Worm (Caenorhabditis elegans) whole organism, L3 larva: ENCODE data around the gene C01B9.4.

Source experiments
- ama-1 ChIP-seq: fragments of 150-350 bp; optimal IDR thresholded peaks from 2 replicates; lab custom pipeline; 2018
- ceh-82 ChIP-seq: fragments of 150-350 bp; optimal IDR thresholded peaks from 2 replicates; lab custom pipeline; 2014; ENCODE audit warnings: missing biosample characterization, missing genetic modification characterization
- elt-1 ChIP-seq: fragments of 150-350 bp; optimal IDR thresholded peaks from 2 replicates; lab custom pipeline; 2014; ENCODE audit warnings: missing biosample characterization, missing genetic modification characterization
- lin-15B ChIP-seq: fragments of 150-350 bp; optimal IDR thresholded peaks from 2 replicates; lab custom pipeline; 2014; ENCODE audit warnings: missing biosample characterization, missing genetic modification characterization
- nfya-1 ChIP-seq: sonication (generic microtip); optimal IDR thresholded peaks from 2 replicates; lab custom pipeline; 2017; ENCODE audit warnings: missing genetic modification characterization, mild to moderate bottlenecking, missing compliant biosample characterization, antibody characterized with exemption, moderate library complexity; ENCODE audit not compliant: insufficient read depth
- nhr-12 ChIP-seq: fragments of 150-350 bp; optimal IDR thresholded peaks from 2 replicates; lab custom pipeline; 2014; ENCODE audit warnings: missing biosample characterization, missing genetic modification characterization
- nhr-237 ChIP-seq: fragments of 150-350 bp; optimal IDR thresholded peaks from 2 replicates; lab custom pipeline; 2014; ENCODE audit warnings: missing biosample characterization, missing genetic modification characterization
- nhr-76 ChIP-seq: fragments of 150-350 bp; sonication (generic microtip); optimal IDR thresholded peaks from 5 replicates; lab custom pipeline; 2014; ENCODE audit warnings: missing biosample characterization, missing genetic modification characterization
- pqm-1 ChIP-seq: fragments of 150-350 bp; optimal IDR thresholded peaks from 2 replicates; lab custom pipeline; 2017; ENCODE audit warnings: missing biosample characterization, missing genetic modification characterization, inconsistent platforms
- unc-39 ChIP-seq: sonication (generic microtip); optimal IDR thresholded peaks from 4 replicates; lab custom pipeline; 2017; ENCODE audit warnings: missing biosample characterization, missing genetic modification characterization
- unc-62 ChIP-seq: fragments of 150-350 bp; sonication (generic microtip); optimal IDR thresholded peaks from 4 replicates; lab custom pipeline; 2014; ENCODE audit warnings: missing biosample characterization, missing genetic modification reagents, missing genetic modification characterization
- zag-1 ChIP-seq: fragments of 150-350 bp; optimal IDR thresholded peaks from 2 replicates; lab custom pipeline; 2014; ENCODE audit warnings: missing biosample characterization, missing genetic modification characterization
- ztf-11 ChIP-seq: fragments of 150-350 bp; optimal IDR thresholded peaks from 2 replicates; lab custom pipeline; 2014; ENCODE audit warnings: missing biosample characterization, missing genetic modification characterization

DNA sequence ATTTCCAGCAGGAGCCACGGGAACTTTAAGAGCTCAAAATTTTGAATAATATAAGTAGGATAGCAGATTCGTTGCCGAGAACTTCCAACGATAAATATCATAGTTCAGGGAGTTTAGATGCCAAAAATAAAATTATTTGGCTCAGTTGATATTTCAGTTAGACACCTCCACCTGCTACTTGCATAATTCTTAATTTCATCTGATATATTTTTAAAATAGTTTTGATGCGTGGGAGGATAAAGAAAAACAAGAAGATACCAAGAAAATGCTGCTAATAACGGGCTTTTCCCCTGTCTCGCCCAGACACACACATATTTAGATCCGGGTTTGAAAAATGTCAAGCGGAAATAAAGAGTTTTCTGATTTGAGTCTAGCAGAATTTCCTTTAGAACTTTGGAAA is 62.6 kb downstream of the C01B9.4 start, which contains the start of gene sre-46:
- TF ChIP-seq ceh-82 (tag; lab: Kevin White, UChicago) (no peak), nhr-76 (tag; lab: Kevin White, UChicago) (no peak), ama-1 (no peak), unc-39 (tag; lab: Kevin White, UChicago) (no peak), zag-1 (no peak), nfya-1 (tag; lab: Kevin White, UChicago) (no peak), elt-1 (tag; lab: Kevin White, UChicago) (no peak), ztf-11 (tag; lab: Kevin White, UChicago) (no peak), nhr-237 (tag; lab: Kevin White, UChicago) (no peak), lin-15B (no peak), nhr-12 (tag; lab: Kevin White, UChicago) (no peak), pqm-1 (no peak), unc-62 (GFP tag; lab: Kevin White, UChicago) (no peak)
